Fruit fly (Drosophila melanogaster): ENCODE results near the gene CG1136.

- TF ChIP-seq pan (optimal IDR thresholded peaks at IDR 0.05) (no peak), usp (GFP tag; optimal IDR thresholded peaks at IDR 0.05) (no peak), CG8478 (optimal IDR thresholded peaks at IDR 0.05) (no peak)
These were observed 1.2 kb downstream of the CG1136 start, which contains the start of gene Dpy-30L2 for dm6 chr3L:4047635-4048034.
